Worm (Caenorhabditis elegans): ENCODE measurements around the gene skat-1.

- TF ChIP-seq hmbx-1 (tag; optimal IDR thresholded peaks at IDR 0.05) (no peak), ama-1 (optimal IDR thresholded peaks at IDR 0.05) (no peak), flt-1 (GFP tag; IDR thresholded peaks at IDR 0.05) (no peak), sea-1 (GFP tag; conservative IDR thresholded peaks at IDR 0.05) (no peak), aly-1 (tag; optimal IDR thresholded peaks at IDR 0.05) (peak; percentile 16)
Measured at ce11 chrIII:8964684-8965283, 31.8 kb downstream of the skat-1 start.

Data from whole organism, early embryonic.